Worm (Caenorhabditis elegans) whole organism, L1 larva: ENCODE data around the gene ZC487.1.
A peak's percentile ranks its signal among the peaks of the same experiment; 100 is the strongest.

Experiments
- C04F5.9 ChIP-seq: sonication (generic microtip); optimal IDR thresholded peaks from 2 replicates; lab custom pipeline; 2016; ENCODE audit warnings: missing genetic modification characterization, missing compliant biosample characterization
- C34B4.2 ChIP-seq: sonication (generic microtip); optimal IDR thresholded peaks from 2 replicates; lab custom pipeline; 2017; ENCODE audit warnings: mild to moderate bottlenecking, missing genetic modification characterization, missing compliant biosample characterization
- F16B12.6 ChIP-seq: fragments of 150-350 bp; optimal IDR thresholded peaks from 2 replicates; lab custom pipeline; 2014; ENCODE audit warnings: missing biosample characterization, missing genetic modification characterization
- alr-1 ChIP-seq: fragments of 200-800 bp; sonication (Bioruptor generic); optimal IDR thresholded peaks from 2 replicates; lab custom pipeline; 2018; ENCODE audit warnings: borderline replicate concordance, mild to moderate bottlenecking, missing genetic modification characterization, missing compliant biosample characterization
- aly-2 ChIP-seq: fragments of 150-350 bp; optimal IDR thresholded peaks from 2 replicates; lab custom pipeline; 2014; ENCODE audit warnings: missing biosample characterization, missing genetic modification characterization
- blmp-1 ChIP-seq: fragments of 150-350 bp; optimal IDR thresholded peaks from 2 replicates; lab custom pipeline; 2014; ENCODE audit warnings: missing biosample characterization, missing genetic modification characterization
- ceh-90 ChIP-seq: sonication (generic microtip); optimal IDR thresholded peaks from 2 replicates; lab custom pipeline; 2016; ENCODE audit warnings: missing genetic modification characterization, missing compliant biosample characterization
- dpl-1 ChIP-seq, 3 experiments: fragments of 150-350 bp in 2 of 3; sonication (generic microtip) in 1 of 3; optimal IDR thresholded peaks; 2 replicates each; lab custom pipeline; 2014 to 2017; ENCODE audit warnings: missing biosample characterization in 3 of 3, missing genetic modification characterization in 3 of 3, missing genetic modification reagents in 3 of 3
- dsc-1 ChIP-seq: sonication (generic microtip); optimal IDR thresholded peaks from 2 replicates; lab custom pipeline; 2016; ENCODE audit warnings: mild to moderate bottlenecking, missing genetic modification characterization, missing compliant biosample characterization
- efl-1 ChIP-seq, 4 experiments: fragments of 150-350 bp; optimal IDR thresholded peaks in 3 of 4; peaks in 1 of 4; 1 replicate in 1 of 4; 2 replicates in 3 of 4; lab custom pipeline; 2014; ENCODE audit warnings: missing biosample characterization in 2 of 4, missing genetic modification characterization in 2 of 4, missing genetic modification reagents in 2 of 4
- elt-2 ChIP-seq: sonication (generic microtip); optimal IDR thresholded peaks from 2 replicates; lab custom pipeline; 2016; ENCODE audit warnings: missing genetic modification characterization, mild to moderate bottlenecking, inconsistent platforms, missing compliant biosample characterization, missing genetic modification reagents
- elt-3 ChIP-seq, 6 experiments: fragments of 150-350 bp in 1 of 6; sonication (generic microtip); optimal IDR thresholded peaks; 2 replicates each; lab custom pipeline; 2017 to 2018; ENCODE audit warnings: missing biosample characterization in 6 of 6, missing genetic modification characterization in 6 of 6, inconsistent platforms in 1 of 6
- fkh-4 ChIP-seq: sonication (generic microtip); optimal IDR thresholded peaks from 2 replicates; lab custom pipeline; 2016; ENCODE audit warnings: missing compliant biosample characterization, missing genetic modification characterization, borderline replicate concordance
- fkh-8 ChIP-seq: sonication (generic microtip); optimal IDR thresholded peaks from 2 replicates; lab custom pipeline; 2016; ENCODE audit warnings: mild to moderate bottlenecking, missing genetic modification characterization, missing compliant biosample characterization
- jun-1 ChIP-seq: fragments of 150-350 bp; optimal IDR thresholded peaks from 2 replicates; lab custom pipeline; 2014; ENCODE audit warnings: missing biosample characterization, missing genetic modification reagents, missing genetic modification characterization
- lin-14 ChIP-seq: fragments of 200-800 bp; sonication (Bioruptor generic); optimal IDR thresholded peaks from 2 replicates; lab custom pipeline; 2018; ENCODE audit warnings: mild to moderate bottlenecking, missing genetic modification characterization, moderate library complexity, missing compliant biosample characterization
- mab-9 ChIP-seq: fragments of 200-800 bp; sonication (Bioruptor generic); IDR thresholded peaks from 2 replicates; pipeline ENCODE4 v1.3.6; 2022; ENCODE audit warnings: missing genetic modification reagents, missing genetic modification characterization, missing compliant biosample characterization
- mef-2 ChIP-seq: fragments of 150-350 bp; optimal IDR thresholded peaks from 2 replicates; lab custom pipeline; 2014; ENCODE audit warnings: missing biosample characterization, missing genetic modification characterization
- nhr-20 ChIP-seq: sonication (generic microtip); optimal IDR thresholded peaks from 2 replicates; lab custom pipeline; 2016; ENCODE audit warnings: mild to moderate bottlenecking, missing genetic modification characterization, missing compliant biosample characterization
- nhr-47 ChIP-seq: sonication (generic microtip); optimal IDR thresholded peaks from 2 replicates; lab custom pipeline; 2016; ENCODE audit warnings: mild to moderate bottlenecking, missing genetic modification characterization, moderate library complexity, missing compliant biosample characterization
- nhr-84 ChIP-seq: sonication (generic microtip); optimal IDR thresholded peaks from 2 replicates; lab custom pipeline; 2017; ENCODE audit warnings: missing biosample characterization, missing genetic modification characterization
- nhr-85 ChIP-seq: sonication (generic microtip); peaks from one replicate; lab custom pipeline; 2016; ENCODE audit warnings: missing genetic modification characterization, inconsistent platforms, missing compliant biosample characterization
- pax-3 ChIP-seq: fragments of 200-800 bp; sonication (Bioruptor generic); optimal IDR thresholded peaks from 2 replicates; lab custom pipeline; 2018; ENCODE audit warnings: mild to moderate bottlenecking, missing genetic modification characterization, moderate library complexity, missing compliant biosample characterization
- pqm-1 ChIP-seq: sonication (generic microtip); optimal IDR thresholded peaks from 3 replicates; lab custom pipeline; 2017; ENCODE audit warnings: missing biosample characterization, missing genetic modification characterization
- skn-1 ChIP-seq: fragments of 150-350 bp; optimal IDR thresholded peaks from 2 replicates; lab custom pipeline; 2014; ENCODE audit warnings: missing biosample characterization, missing genetic modification characterization
- sox-4 ChIP-seq: sonication (generic microtip); optimal IDR thresholded peaks from 2 replicates; lab custom pipeline; 2016; ENCODE audit warnings: missing genetic modification characterization, missing compliant biosample characterization
- sup-37 ChIP-seq: fragments of 200-800 bp; sonication (Bioruptor generic); optimal IDR thresholded peaks from 2 replicates; lab custom pipeline; 2018; ENCODE audit warnings: mild to moderate bottlenecking, missing genetic modification characterization, missing compliant biosample characterization
- swsn-7 ChIP-seq: sonication (generic microtip); optimal IDR thresholded peaks from 2 replicates; lab custom pipeline; 2016; ENCODE audit warnings: missing genetic modification characterization, missing compliant biosample characterization
- unc-30 ChIP-seq: sonication (generic microtip); optimal IDR thresholded peaks from 2 replicates; lab custom pipeline; 2017; ENCODE audit warnings: missing biosample characterization, missing genetic modification characterization
- unc-62 ChIP-seq: fragments of 150-350 bp; optimal IDR thresholded peaks from 2 replicates; lab custom pipeline; 2014; ENCODE audit warnings: missing biosample characterization, missing genetic modification reagents, missing genetic modification characterization
- vab-15 ChIP-seq: sonication (generic microtip); optimal IDR thresholded peaks from 2 replicates; lab custom pipeline; 2017; ENCODE audit warnings: missing genotype, mild to moderate bottlenecking, missing genetic modification characterization, missing compliant biosample characterization
- xbp-1 ChIP-seq: sonication (generic microtip); optimal IDR thresholded peaks from 2 replicates; lab custom pipeline; 2016; ENCODE audit warnings: missing genetic modification characterization, missing compliant biosample characterization
- zag-1 ChIP-seq: fragments of 150-350 bp; optimal IDR thresholded peaks from 2 replicates; lab custom pipeline; 2014; ENCODE audit warnings: missing biosample characterization, missing genetic modification characterization
- zip-4 ChIP-seq: fragments of 200-800 bp; sonication (Bioruptor generic); optimal IDR thresholded peaks from 2 replicates; lab custom pipeline; 2018; ENCODE audit warnings: mild to moderate bottlenecking, missing genetic modification characterization, moderate library complexity, missing compliant biosample characterization

The ZC487.1 gene

ce11 chrV:6699021-6699420 is 28.3 kb upstream of the ZC487.1 start:
- no peak for TF ChIP-seq unc-30 (tag; lab: Kevin White, UChicago)
- TF ChIP-seq nhr-85 (tag; lab: Kevin White, UChicago), result peak; percentile 25
- peak; percentile 18 for TF ChIP-seq nhr-20 (tag; lab: Kevin White, UChicago)
- no peak for TF ChIP-seq fkh-8 (tag; lab: Kevin White, UChicago)

ce11 chrV:6699833-6700232 is 27.5 kb upstream of the ZC487.1 start:
- TF ChIP-seq blmp-1, result peak; percentile 91
- no peak for TF ChIP-seq fkh-4
- TF ChIP-seq nhr-84 (tag; lab: Kevin White, UChicago), result no peak

- TF ChIP-seq xbp-1 (tag; lab: Kevin White, UChicago), result no peak
- TF ChIP-seq nhr-84 (tag; lab: Kevin White, UChicago), result no peak
- TF ChIP-seq alr-1 (tag; lab: Kevin White, UChicago), result no peak
- TF ChIP-seq elt-2 (tag; lab: Kevin White, UChicago), result no peak
- no peak for TF ChIP-seq mab-9 (GFP tag; lab: Robert Waterston, UW)
These were observed 24.6 kb upstream of the ZC487.1 start, which contains the start of gene era-1 for ce11 chrV:6702692-6703091. Gene era-1 (plus strand): TSS chrV:6703057.

- TF ChIP-seq C04F5.9 (no peak), swsn-7 (tag; lab: Kevin White, UChicago) (no peak), efl-1 (optimal IDR thresholded peaks at IDR 0.05; lab: Kevin White, UChicago) (no peak), efl-1 (GFP tag; optimal IDR thresholded peaks at IDR 0.05 in 1 of 2; lab: Kevin White, UChicago) (no peak), jun-1 (no peak), dsc-1 (tag; lab: Kevin White, UChicago) (no peak), nhr-47 (tag; lab: Kevin White, UChicago) (no peak), nhr-20 (tag; lab: Kevin White, UChicago) (no peak), ceh-90 (tag; lab: Kevin White, UChicago) (no peak), zip-4 (GFP tag; lab: Kevin White, UChicago) (no peak), lin-14 (GFP tag; lab: Kevin White, UChicago) (no peak), unc-62 (GFP tag; lab: Kevin White, UChicago) (no peak), zag-1 (tag; lab: Kevin White, UChicago) (no peak), dpl-1 (GFP tag; optimal IDR thresholded peaks at IDR 0.05; lab: Kevin White, UChicago) (no peak), vab-15 (tag; lab: Kevin White, UChicago) (no peak)
These were observed 22.8 kb upstream of the ZC487.1 start for ce11 chrV:6704482-6704881.

- TF ChIP-seq sup-37 (GFP tag; lab: Kevin White, UChicago), result no peak
- TF ChIP-seq C04F5.9, result no peak
- no peak for TF ChIP-seq pax-3 (tag; lab: Kevin White, UChicago)
- no peak for TF ChIP-seq pqm-1
- TF ChIP-seq nhr-84 (tag; lab: Kevin White, UChicago), result no peak
- TF ChIP-seq mef-2 (tag; lab: Kevin White, UChicago), result no peak
- TF ChIP-seq C34B4.2 (tag; lab: Kevin White, UChicago), result no peak
These were observed 22.0 kb upstream of the ZC487.1 start for ce11 chrV:6705367-6705766.

- TF ChIP-seq nhr-85 (tag; lab: Kevin White, UChicago), result peak; percentile 35
- TF ChIP-seq sox-4 (tag; lab: Kevin White, UChicago), result no peak
- peak; percentile 53 for TF ChIP-seq blmp-1
- TF ChIP-seq aly-2, result no peak
- peak; percentile 55 for TF ChIP-seq elt-2 (tag; lab: Kevin White, UChicago)
- peak in 2 of 6 experiments; percentile 24 to 28 for TF ChIP-seq elt-3 (tag; optimal IDR thresholded peaks at IDR 0.05; lab: Kevin White, UChicago)
- no peak for TF ChIP-seq F16B12.6 (tag; lab: Kevin White, UChicago)
- TF ChIP-seq skn-1 (tag; lab: Kevin White, UChicago), result no peak
These were observed 20.6 kb upstream of the ZC487.1 start, which contains the start of gene W02F12.4 for ce11 chrV:6706771-6707170. Gene W02F12.4 (minus strand): TSS chrV:6706934.
